Worm (Caenorhabditis elegans): Measurements from ENCODE around the gene srg-9.
A peak's percentile ranks its signal among the peaks of the same experiment; 100 is the strongest.

srg-9 gene

ce11 chrIII:6278301-6278827, 21.8 kb upstream of the srg-9 start, which contains the start of gene C18F10.7 (continued):
- TF ChIP-seq tlp-1 (tag; optimal IDR thresholded peaks at IDR 0.05): no peak
- peak; percentile 76 for TF ChIP-seq tbx-2 (tag; optimal IDR thresholded peaks at IDR 0.05)
- TF ChIP-seq nhr-76 (tag; optimal IDR thresholded peaks at IDR 0.05): no peak
- no peak for TF ChIP-seq Y116A8C.19 (tag; optimal IDR thresholded peaks at IDR 0.05; ENCODE audit: borderline replicate concordance)
- TF ChIP-seq jun-1 (tag; optimal IDR thresholded peaks at IDR 0.05): peak; percentile 36
- no peak for TF ChIP-seq ama-1 (optimal IDR thresholded peaks at IDR 0.05)
- TF ChIP-seq fkh-8 (tag; optimal IDR thresholded peaks at IDR 0.05): peak; percentile 52
- no peak for TF ChIP-seq lin-15B (tag; optimal IDR thresholded peaks at IDR 0.05)
- no peak for TF ChIP-seq skn-1 (tag; optimal IDR thresholded peaks at IDR 0.05)
- TF ChIP-seq elt-2 (tag; optimal IDR thresholded peaks at IDR 0.05): peak; percentile 61
- TF ChIP-seq lin-13 (GFP tag; optimal IDR thresholded peaks at IDR 0.05): no peak
- TF ChIP-seq ces-1 (GFP tag; optimal IDR thresholded peaks at IDR 0.05): no peak
- peak; percentile 73 for TF ChIP-seq fos-1 (tag; optimal IDR thresholded peaks at IDR 0.05)
- TF ChIP-seq irx-1 (tag; optimal IDR thresholded peaks at IDR 0.05): peak; percentile 52
- no peak for TF ChIP-seq hlh-17 (GFP tag; optimal IDR thresholded peaks at IDR 0.05; ENCODE audit: borderline replicate concordance)
- TF ChIP-seq lsy-2 (tag; optimal IDR thresholded peaks at IDR 0.05): peak in 1 of 2 experiments; percentile 76
- TF ChIP-seq unc-62 (GFP tag; optimal IDR thresholded peaks at IDR 0.05): no peak
- no peak for TF ChIP-seq zag-1 (tag; optimal IDR thresholded peaks at IDR 0.05)
- TF ChIP-seq ceh-63 (GFP tag; optimal IDR thresholded peaks at IDR 0.05): no peak
- TF ChIP-seq egl-27 (tag; optimal IDR thresholded peaks at IDR 0.05): no peak
- peak; percentile 70 for TF ChIP-seq nhr-85 (tag)
- TF ChIP-seq unc-98 (GFP tag; IDR thresholded peaks at IDR 0.05): no peak
- peak; percentile 79 for TF ChIP-seq rnt-1 (tag; optimal IDR thresholded peaks at IDR 0.05)
- peak; percentile 71 for TF ChIP-seq nhr-20 (tag; optimal IDR thresholded peaks at IDR 0.05)
- no peak for TF ChIP-seq nhr-12 (tag; optimal IDR thresholded peaks at IDR 0.05)
- TF ChIP-seq nhr-237 (tag; optimal IDR thresholded peaks at IDR 0.05): no peak
- TF ChIP-seq isw-1 (GFP tag; IDR thresholded peaks at IDR 0.05): peak; percentile 30
- peak; percentile 64 for TF ChIP-seq snpc-4 (tag; optimal IDR thresholded peaks at IDR 0.05)
- TF ChIP-seq efl-3 (GFP tag; optimal IDR thresholded peaks at IDR 0.05): no peak
- TF ChIP-seq mep-1 (tag; optimal IDR thresholded peaks at IDR 0.05): peak; percentile 50
- TF ChIP-seq F16B12.6 (tag; optimal IDR thresholded peaks at IDR 0.05): peak; percentile 16
- TF ChIP-seq dsc-1 (tag; optimal IDR thresholded peaks at IDR 0.05): peak; percentile 66
- no peak for TF ChIP-seq nhr-84 (tag; optimal IDR thresholded peaks at IDR 0.05)
- no peak for TF ChIP-seq alr-1 (tag; optimal IDR thresholded peaks at IDR 0.05; ENCODE audit: borderline replicate concordance)
- peak; percentile 37 for TF ChIP-seq lir-3 (tag; optimal IDR thresholded peaks at IDR 0.05; ENCODE audit: poor library complexity)
- TF ChIP-seq ceh-90 (tag; optimal IDR thresholded peaks at IDR 0.05): no peak
- TF ChIP-seq mef-2 (tag; optimal IDR thresholded peaks at IDR 0.05): peak; percentile 61
- no peak for TF ChIP-seq fkh-4 (tag; optimal IDR thresholded peaks at IDR 0.05; ENCODE audit: borderline replicate concordance)
- TF ChIP-seq elt-3 (tag; optimal IDR thresholded peaks at IDR 0.05): no peak
- TF ChIP-seq vab-15 (tag; optimal IDR thresholded peaks at IDR 0.05): no peak
- TF ChIP-seq nhr-77 (tag; optimal IDR thresholded peaks at IDR 0.05): peak; percentile 11

ce11 chrIII:6272868-6273267, 16.3 kb upstream of the srg-9 start, which contains the start of gene C18F10.2:
Gene C18F10.2, plus strand, starts transcription at chrIII:6273168.
- no peak for TF ChIP-seq vab-15 (tag; optimal IDR thresholded peaks at IDR 0.05)
- no peak for TF ChIP-seq elt-3 (tag; optimal IDR thresholded peaks at IDR 0.05)
- no peak for TF ChIP-seq isw-1 (GFP tag; IDR thresholded peaks at IDR 0.05)
- TF ChIP-seq jun-1 (tag; optimal IDR thresholded peaks at IDR 0.05): no peak
- TF ChIP-seq C16A3.4 (tag; optimal IDR thresholded peaks at IDR 0.05): no peak
- no peak for TF ChIP-seq nhr-76 (tag; optimal IDR thresholded peaks at IDR 0.05)
- no peak for TF ChIP-seq hlh-4 (tag; optimal IDR thresholded peaks at IDR 0.05)

All from whole organism, L1 larva.